Worm (Caenorhabditis elegans): ENCODE data around the gene str-79.

The str-79 gene

ce11 chrX:2021558-2021957 is 51.9 kb downstream of the str-79 start:
- TF ChIP-seq snpc-4 (tag; optimal IDR thresholded peaks at IDR 0.05) (no peak), F13H6.1 (tag; optimal IDR thresholded peaks at IDR 0.05) (no peak), aly-2 (tag; optimal IDR thresholded peaks at IDR 0.05) (no peak), peb-1 (tag; optimal IDR thresholded peaks at IDR 0.05) (no peak), R02D3.7 (tag; optimal IDR thresholded peaks at IDR 0.05) (no peak)
